Worm (Caenorhabditis elegans) whole organism, L2 larva: ENCODE data around the gene Y26E6A.2.

Source experiments
- C34F6.9 ChIP-seq: fragments of 150-350 bp; optimal IDR thresholded peaks from 2 replicates; lab custom pipeline; 2014; ENCODE audit warnings: missing biosample characterization, missing genetic modification characterization
- F13H6.1 ChIP-seq: sonication (generic microtip); optimal IDR thresholded peaks from 2 replicates; lab custom pipeline; 2016; ENCODE audit warnings: missing genetic modification characterization, missing compliant biosample characterization
- R02D3.7 ChIP-seq: fragments of 150-350 bp; optimal IDR thresholded peaks from 2 replicates; lab custom pipeline; 2014; ENCODE audit warnings: missing biosample characterization, missing genetic modification characterization
- Y55F3AM.14 ChIP-seq: fragments of 200-800 bp; sonication (Bioruptor generic); optimal IDR thresholded peaks from 2 replicates; lab custom pipeline; 2018; ENCODE audit warnings: mild to moderate bottlenecking, missing genetic modification characterization, missing compliant biosample characterization
- ZK546.5 ChIP-seq: sonication (generic microtip); optimal IDR thresholded peaks from 2 replicates; lab custom pipeline; 2017; ENCODE audit warnings: missing biosample characterization, missing genetic modification characterization
- alr-1 ChIP-seq: fragments of 150-350 bp; optimal IDR thresholded peaks from 2 replicates; lab custom pipeline; 2014; ENCODE audit warnings: missing biosample characterization, missing genetic modification characterization
- aly-2 ChIP-seq: fragments of 150-350 bp; optimal IDR thresholded peaks from 2 replicates; lab custom pipeline; 2014; ENCODE audit warnings: missing biosample characterization, missing genetic modification characterization
- ama-1 ChIP-seq: fragments of 150-350 bp; optimal IDR thresholded peaks from 2 replicates; lab custom pipeline; 2018; ENCODE audit warnings: inconsistent platforms
- blmp-1 ChIP-seq: sonication (generic microtip); optimal IDR thresholded peaks from 2 replicates; lab custom pipeline; 2017; ENCODE audit warnings: missing genetic modification characterization, mild to moderate bottlenecking, missing compliant biosample characterization, antibody characterized with exemption, moderate library complexity; ENCODE audit not compliant: insufficient read depth
- ceh-16 ChIP-seq: fragments of 150-350 bp; optimal IDR thresholded peaks from 2 replicates; lab custom pipeline; 2014; ENCODE audit warnings: missing biosample characterization, missing genetic modification characterization
- ceh-82 ChIP-seq: fragments of 150-350 bp; optimal IDR thresholded peaks from 2 replicates; lab custom pipeline; 2014; ENCODE audit warnings: missing biosample characterization, missing genetic modification characterization
- crh-2 ChIP-seq: sonication (generic microtip); optimal IDR thresholded peaks from 2 replicates; lab custom pipeline; 2017; ENCODE audit warnings: missing biosample characterization, missing genetic modification characterization
- dmd-4 ChIP-seq: sonication (generic microtip); optimal IDR thresholded peaks from 2 replicates; lab custom pipeline; 2017; ENCODE audit warnings: missing biosample characterization, missing genetic modification characterization
- egl-27 ChIP-seq: sonication (generic microtip); optimal IDR thresholded peaks from 3 replicates; lab custom pipeline; 2017; ENCODE audit warnings: missing biosample characterization, missing genetic modification reagents, missing genetic modification characterization
- elt-1 ChIP-seq: fragments of 150-350 bp; optimal IDR thresholded peaks from 2 replicates; lab custom pipeline; 2014; ENCODE audit warnings: missing biosample characterization, missing genetic modification characterization
- elt-3 ChIP-seq: sonication (generic microtip); optimal IDR thresholded peaks from 2 replicates; lab custom pipeline; 2017; ENCODE audit warnings: missing biosample characterization, missing genetic modification characterization
- fos-1 ChIP-seq: fragments of 150-350 bp; optimal IDR thresholded peaks from 2 replicates; lab custom pipeline; 2014; ENCODE audit warnings: missing biosample characterization, missing genetic modification characterization
- gmeb-1 ChIP-seq: fragments of 150-350 bp; optimal IDR thresholded peaks from 2 replicates; lab custom pipeline; 2014; ENCODE audit warnings: missing biosample characterization, missing genetic modification characterization
- lin-11 ChIP-seq: fragments of 150-350 bp; sonication (generic microtip); optimal IDR thresholded peaks from 2 replicates; lab custom pipeline; 2014; ENCODE audit warnings: missing biosample characterization, missing genetic modification characterization, inconsistent platforms, mixed read lengths
- lin-13 ChIP-seq: fragments of 150-350 bp; optimal IDR thresholded peaks from 2 replicates; lab custom pipeline; 2014; ENCODE audit warnings: missing biosample characterization, missing genetic modification reagents, missing genetic modification characterization
- lin-39 ChIP-seq: fragments of 150-350 bp; optimal IDR thresholded peaks from 2 replicates; lab custom pipeline; 2014; ENCODE audit warnings: missing biosample characterization, missing genetic modification reagents, missing genetic modification characterization
- lsy-2 ChIP-seq, 2 experiments: fragments of 150-350 bp in 1 of 2; sonication (generic microtip) in 1 of 2; optimal IDR thresholded peaks; 2 replicates each; lab custom pipeline; 2014 to 2017; ENCODE audit warnings: missing biosample characterization in 2 of 2, missing genetic modification characterization in 2 of 2
- mab-5 ChIP-seq: fragments of 150-350 bp; optimal IDR thresholded peaks from 2 replicates; lab custom pipeline; 2014; ENCODE audit warnings: missing biosample characterization, missing genetic modification characterization
- mbf-1 ChIP-seq: sonication (generic microtip); optimal IDR thresholded peaks from 2 replicates; lab custom pipeline; 2017; ENCODE audit warnings: missing biosample characterization, missing genetic modification characterization
- mdl-1 ChIP-seq, 2 experiments: fragments of 150-350 bp in 1 of 2; sonication (generic microtip) in 1 of 2; optimal IDR thresholded peaks; 2 replicates each; lab custom pipeline; 2017; ENCODE audit warnings: missing biosample characterization in 2 of 2, missing genetic modification characterization in 2 of 2
- nhr-10 ChIP-seq: sonication (generic microtip); optimal IDR thresholded peaks from 2 replicates; lab custom pipeline; 2017; ENCODE audit warnings: missing biosample characterization, missing genetic modification characterization
- nhr-11 ChIP-seq: fragments of 150-350 bp; optimal IDR thresholded peaks from 2 replicates; lab custom pipeline; 2014; ENCODE audit warnings: missing biosample characterization, missing genetic modification characterization
- nhr-12 ChIP-seq: fragments of 150-350 bp; optimal IDR thresholded peaks from 2 replicates; lab custom pipeline; 2014; ENCODE audit warnings: missing biosample characterization, missing genetic modification characterization
- nhr-129 ChIP-seq: fragments of 150-350 bp; optimal IDR thresholded peaks from 2 replicates; lab custom pipeline; 2014; ENCODE audit warnings: missing biosample characterization, missing genetic modification characterization
- nhr-21 ChIP-seq: fragments of 150-350 bp; optimal IDR thresholded peaks from 2 replicates; lab custom pipeline; 2014; ENCODE audit warnings: missing biosample characterization, missing genetic modification characterization
- nhr-23 ChIP-seq: fragments of 150-350 bp; optimal IDR thresholded peaks from 2 replicates; lab custom pipeline; 2014; ENCODE audit warnings: missing biosample characterization, missing genetic modification reagents, missing genetic modification characterization
- nhr-237 ChIP-seq: fragments of 150-350 bp; optimal IDR thresholded peaks from 2 replicates; lab custom pipeline; 2014; ENCODE audit warnings: missing biosample characterization, missing genetic modification characterization
- nhr-25 ChIP-seq: fragments of 150-350 bp; sonication (generic microtip); optimal IDR thresholded peaks from 3 replicates; lab custom pipeline; 2014; ENCODE audit warnings: missing biosample characterization, missing genetic modification characterization
- nhr-6 ChIP-seq: fragments of 150-350 bp; optimal IDR thresholded peaks from 2 replicates; lab custom pipeline; 2014; ENCODE audit warnings: missing biosample characterization, missing genetic modification characterization
- nhr-77 ChIP-seq: fragments of 150-350 bp; optimal IDR thresholded peaks from 2 replicates; lab custom pipeline; 2014; ENCODE audit warnings: missing biosample characterization, missing genetic modification characterization
- peb-1 ChIP-seq: fragments of 150-350 bp; optimal IDR thresholded peaks from 2 replicates; lab custom pipeline; 2014; ENCODE audit warnings: missing biosample characterization, missing genetic modification characterization
- sem-4 ChIP-seq: fragments of 150-350 bp; optimal IDR thresholded peaks from 2 replicates; lab custom pipeline; 2014; ENCODE audit warnings: missing biosample characterization, missing genetic modification reagents, missing genetic modification characterization
- skn-1 ChIP-seq: sonication (generic microtip); optimal IDR thresholded peaks from 2 replicates; lab custom pipeline; 2017; ENCODE audit warnings: missing biosample characterization, missing genetic modification characterization
- sma-3 ChIP-seq: sonication (generic microtip); optimal IDR thresholded peaks from 2 replicates; lab custom pipeline; 2016; ENCODE audit warnings: missing genetic modification reagents, missing genetic modification characterization, missing compliant biosample characterization
- sma-9 ChIP-seq, 2 experiments: fragments of 150-350 bp in 1 of 2; sonication (generic microtip) in 1 of 2; optimal IDR thresholded peaks; 2 replicates each; lab custom pipeline; 2014 to 2016; ENCODE audit warnings: missing genetic modification characterization in 2 of 2, mild to moderate bottlenecking in 1 of 2, missing biosample characterization in 1 of 2, missing compliant biosample characterization in 1 of 2, missing genetic modification reagents in 1 of 2, moderate library complexity in 1 of 2
- snpc-4 ChIP-seq: fragments of 150-350 bp; optimal IDR thresholded peaks from 2 replicates; lab custom pipeline; 2014; ENCODE audit warnings: missing biosample characterization, missing genetic modification characterization
- unc-39 ChIP-seq: fragments of 150-350 bp; optimal IDR thresholded peaks from 2 replicates; lab custom pipeline; 2014; ENCODE audit warnings: missing biosample characterization, missing genetic modification characterization
- unc-55 ChIP-seq: fragments of 150-350 bp; sonication (generic microtip); optimal IDR thresholded peaks from 3 replicates; lab custom pipeline; 2014; ENCODE audit warnings: missing biosample characterization, missing genetic modification reagents, missing genetic modification characterization
- unc-62 ChIP-seq: fragments of 150-350 bp; optimal IDR thresholded peaks from 2 replicates; lab custom pipeline; 2014; ENCODE audit warnings: missing biosample characterization, missing genetic modification reagents, missing genetic modification characterization
- zag-1 ChIP-seq: fragments of 150-350 bp; optimal IDR thresholded peaks from 2 replicates; lab custom pipeline; 2014; ENCODE audit warnings: missing biosample characterization, missing genetic modification characterization
- ztf-1 ChIP-seq: fragments of 200-800 bp; sonication (Bioruptor generic); conservative IDR thresholded peaks from 2 replicates; pipeline ENCODE4 v1.3.6; 2022; ENCODE audit warnings: missing genetic modification characterization, missing compliant biosample characterization
- ztf-11 ChIP-seq: sonication (generic microtip); optimal IDR thresholded peaks from 2 replicates; lab custom pipeline; 2017; ENCODE audit warnings: missing biosample characterization, missing genetic modification characterization
- ztf-4 ChIP-seq: fragments of 150-350 bp; optimal IDR thresholded peaks from 2 replicates; lab custom pipeline; 2014; ENCODE audit warnings: missing biosample characterization, missing genetic modification characterization

Gene Y26E6A.2

ce11 chrX:13920374-13920986, 6.3 kb upstream of the Y26E6A.2 start:
- TF ChIP-seq nhr-12 (no peak), nhr-11 (tag; lab: Kevin White, UChicago) (no peak), lin-11 (no peak), crh-2 (tag; lab: Kevin White, UChicago) (peak; percentile 74), unc-62 (GFP tag; lab: Kevin White, UChicago) (no peak), unc-39 (tag; lab: Kevin White, UChicago) (no peak), mab-5 (tag; lab: Kevin White, UChicago) (no peak), lin-13 (peak; percentile 40), gmeb-1 (tag; lab: Kevin White, UChicago) (peak; percentile 31), skn-1 (no peak), nhr-6 (tag; lab: Kevin White, UChicago) (peak; percentile 78), sma-9 (GFP tag; optimal IDR thresholded peaks at IDR 0.05; lab: Kevin White, UChicago) (peak; percentile 50), sma-9 (tag; optimal IDR thresholded peaks at IDR 0.05; lab: Kevin White, UChicago) (no peak), ztf-11 (no peak), aly-2 (no peak), Y55F3AM.14 (no peak), ceh-16 (tag; lab: Kevin White, UChicago) (peak; percentile 52), elt-3 (tag; lab: Kevin White, UChicago) (no peak), R02D3.7 (tag; lab: Kevin White, UChicago) (no peak), C34F6.9 (tag; lab: Kevin White, UChicago) (peak; percentile 28), lin-39 (tag; lab: Kevin White, UChicago) (no peak), dmd-4 (tag; lab: Kevin White, UChicago) (no peak), nhr-77 (tag; lab: Kevin White, UChicago) (no peak), sem-4 (peak; percentile 88), nhr-23 (tag; lab: Kevin White, UChicago) (no peak), ztf-4 (peak; percentile 10), snpc-4 (tag; lab: Kevin White, UChicago) (no peak), alr-1 (no peak), mbf-1 (tag; lab: Kevin White, UChicago) (no peak), nhr-237 (no peak), elt-1 (tag; lab: Kevin White, UChicago) (no peak), mdl-1 (tag; optimal IDR thresholded peaks at IDR 0.05; lab: Kevin White, UChicago) (no peak), egl-27 (tag; lab: Kevin White, UChicago) (peak; percentile 83), nhr-10 (tag; lab: Kevin White, UChicago) (no peak), peb-1 (no peak), zag-1 (tag; lab: Kevin White, UChicago) (no peak), unc-55 (GFP tag; lab: Kevin White, UChicago) (peak; percentile 18), blmp-1 (tag; lab: Kevin White, UChicago) (peak; percentile 33), sma-3 (GFP tag; lab: Kevin White, UChicago) (peak; percentile 86), ama-1 (no peak), fos-1 (tag; lab: Kevin White, UChicago) (peak; percentile 27), lsy-2 (tag; optimal IDR thresholded peaks at IDR 0.05; lab: Kevin White, UChicago) (peak in 1 of 2 experiments; percentile 38), F13H6.1 (peak; percentile 60), nhr-25 (tag; lab: Kevin White, UChicago) (peak; percentile 94), ztf-1 (GFP tag; lab: Robert Waterston, UW) (no peak), nhr-129 (tag; lab: Kevin White, UChicago) (peak; percentile 53), ZK546.5 (tag; lab: Kevin White, UChicago) (no peak), ceh-82 (no peak), nhr-21 (peak; percentile 59)
